Fruit fly (Drosophila melanogaster): ENCODE measurements around the gene CG14275.
A peak's percentile ranks its signal among the peaks of the same experiment; 100 is the strongest.

Gene CG14275

DNA sequence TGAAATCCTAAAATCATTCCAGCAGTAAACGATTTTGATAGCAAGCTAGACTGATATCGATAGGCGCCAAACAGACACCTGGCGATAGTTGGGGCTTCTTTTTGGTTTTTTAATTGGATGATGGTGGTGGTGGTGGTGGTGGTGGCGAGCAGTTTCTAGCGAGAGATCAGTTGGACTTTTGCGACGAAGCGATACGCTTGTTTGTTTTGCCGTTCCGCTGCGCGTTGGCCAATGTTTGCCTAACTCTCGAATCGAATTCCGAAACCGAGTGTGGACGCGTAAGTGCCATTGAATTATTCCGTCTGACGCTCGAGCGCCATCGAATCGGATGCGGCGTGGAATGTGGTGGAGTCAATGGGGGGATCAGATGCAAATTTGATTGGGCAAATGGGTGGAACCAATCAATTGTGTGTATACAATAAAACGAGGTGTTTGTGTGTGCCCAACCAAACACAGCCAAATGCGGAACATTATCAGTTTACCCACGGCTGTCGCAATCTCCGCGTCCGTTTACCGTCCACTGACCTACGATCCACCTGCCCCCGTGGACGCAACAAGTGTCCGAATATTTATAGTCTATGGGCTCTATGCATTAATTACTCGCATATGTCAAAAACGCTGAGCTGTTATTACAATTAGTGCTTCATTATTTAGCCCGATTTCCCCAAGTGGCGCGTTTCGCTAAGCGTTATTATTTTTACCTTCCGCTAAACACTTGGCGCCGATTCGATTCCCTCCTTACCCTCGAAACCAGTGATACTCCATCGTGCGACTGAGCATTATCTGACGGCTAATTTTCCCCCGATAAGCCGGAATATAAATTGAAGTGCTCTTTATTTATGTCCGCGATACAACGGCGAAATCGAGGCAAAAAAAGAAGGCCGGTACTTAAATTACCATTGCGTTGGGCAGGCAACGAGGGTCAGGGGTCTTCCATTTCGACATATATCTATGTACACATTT is 43.4 kb downstream of the CG14275 start, which contains the start of gene CG17292 (continued):
- TF ChIP-seq CG10274 (GFP tag; optimal IDR thresholded peaks at IDR 0.05), result peak; percentile 13
- TF ChIP-seq CG6683 (GFP tag; optimal IDR thresholded peaks at IDR 0.05), result no peak
- TF ChIP-seq CG13296 (GFP tag; optimal IDR thresholded peaks at IDR 0.05), result peak; percentile 54
- peak; percentile 15; the same call in 1 of the 3 replicates for TF ChIP-seq z (GFP tag; IDR thresholded peaks at IDR 0.05)
- peak; percentile 91 for TF ChIP-seq abd-A (tag; optimal IDR thresholded peaks at IDR 0.05)
- peak; percentile 94 for TF ChIP-seq amos (GFP tag; IDR thresholded peaks at IDR 0.05; ENCODE audit: partially characterized antibody)
- no peak for TF ChIP-seq CG3065 (GFP tag; optimal IDR thresholded peaks at IDR 0.05)
- peak; percentile 27 for TF ChIP-seq Mes4 (GFP tag; optimal IDR thresholded peaks at IDR 0.05)
- TF ChIP-seq eyg (GFP tag; optimal IDR thresholded peaks at IDR 0.05), result peak; percentile 15
- no peak for TF ChIP-seq CG4730 (GFP tag; IDR thresholded peaks at IDR 0.05)
- no peak for TF ChIP-seq CG10565 (GFP tag; optimal IDR thresholded peaks at IDR 0.05)
- 0 out of 2 replicates have a peak, but pooled peaks have one; percentile 14 for TF ChIP-seq Lim3 (GFP tag; IDR thresholded peaks at IDR 0.05)
- TF ChIP-seq Vsx1 (GFP tag; optimal IDR thresholded peaks at IDR 0.05), result peak; percentile 62
- TF ChIP-seq al (GFP tag; IDR thresholded peaks at IDR 0.05), result no peak
- TF ChIP-seq CG43689 (GFP tag; IDR thresholded peaks at IDR 0.05), result no peak
- TF ChIP-seq CG12104 (GFP tag; optimal IDR thresholded peaks at IDR 0.05), result no peak
- no peak for TF ChIP-seq Elba2 (GFP tag; optimal IDR thresholded peaks at IDR 0.05)
- peak; percentile 89 for TF ChIP-seq sna (GFP tag; IDR thresholded peaks at IDR 0.05; ENCODE audit: partially characterized antibody)
- TF ChIP-seq Side (GFP tag; optimal IDR thresholded peaks at IDR 0.05), result peak; percentile 43
- peak; percentile 17 for TF ChIP-seq maf-S (GFP tag; optimal IDR thresholded peaks at IDR 0.05)
- no peak for TF ChIP-seq fd102C (GFP tag; optimal IDR thresholded peaks at IDR 0.05)
- TF ChIP-seq Asciz (GFP tag; optimal IDR thresholded peaks at IDR 0.05), result peak; percentile 23
- TF ChIP-seq chif (GFP tag; optimal IDR thresholded peaks at IDR 0.05), result no peak
- no peak for TF ChIP-seq Atf3 (GFP tag; optimal IDR thresholded peaks at IDR 0.05)
- peak; percentile 99 for TF ChIP-seq CG12155 (GFP tag; optimal IDR thresholded peaks at IDR 0.05)
- no peak for TF ChIP-seq CG17568 (GFP tag; optimal IDR thresholded peaks at IDR 0.05)
- TF ChIP-seq CG9876 (GFP tag; optimal IDR thresholded peaks at IDR 0.05), result no peak
- peak in 1 of 2 experiments; percentile 23 for TF ChIP-seq bsh (GFP tag; optimal IDR thresholded peaks at IDR 0.05)
- no peak for TF ChIP-seq sim (GFP tag; IDR thresholded peaks at IDR 0.05)
- TF ChIP-seq br (optimal IDR thresholded peaks at IDR 0.05), result no peak
- TF ChIP-seq exex (tag; optimal IDR thresholded peaks at IDR 0.05), result peak; percentile 94
- peak; percentile 29 for TF ChIP-seq CG6765 (GFP tag; optimal IDR thresholded peaks at IDR 0.05)
- peak; percentile 43; the same call in 1 of the 2 replicates for TF ChIP-seq CG5953 (GFP tag; IDR thresholded peaks at IDR 0.05)
- TF ChIP-seq CG12769 (tag; optimal IDR thresholded peaks at IDR 0.05), result peak; percentile 75
- TF ChIP-seq NK7.1 (GFP tag; optimal IDR thresholded peaks at IDR 0.05), result peak; percentile 21
- no peak for TF ChIP-seq ac (GFP tag; optimal IDR thresholded peaks at IDR 0.05)
- TF ChIP-seq H15 (GFP tag; IDR thresholded peaks at IDR 0.05), result peak; percentile 35; the same call in 1 of the 3 replicates
- no peak for TF ChIP-seq gt (GFP tag; IDR thresholded peaks at IDR 0.05)
- peak; percentile 59; the same call in 1 of the 3 replicates for TF ChIP-seq otp (GFP tag; IDR thresholded peaks at IDR 0.05)
- TF ChIP-seq sug (tag; optimal IDR thresholded peaks at IDR 0.05), result peak; percentile 47
- peak; percentile 47 for TF ChIP-seq lilli (GFP tag; optimal IDR thresholded peaks at IDR 0.05)
- TF ChIP-seq sqz (GFP tag; optimal IDR thresholded peaks at IDR 0.05), result no peak
- no peak for TF ChIP-seq tll (GFP tag; optimal IDR thresholded peaks at IDR 0.05)
- TF ChIP-seq CG10431 (GFP tag; optimal IDR thresholded peaks at IDR 0.05), result no peak
- TF ChIP-seq Hmx (GFP tag; optimal IDR thresholded peaks at IDR 0.05), result no peak
- TF ChIP-seq CG13123 (GFP tag; optimal IDR thresholded peaks at IDR 0.05), result no peak
- no peak for TF ChIP-seq Dip2 (GFP tag; IDR thresholded peaks at IDR 0.05)
- TF ChIP-seq mirr (GFP tag; optimal IDR thresholded peaks at IDR 0.05), result peak; percentile 62
- peak; percentile 20 for TF ChIP-seq Antp (GFP tag; optimal IDR thresholded peaks at IDR 0.05)

All from whole organism, embryonic.